Fruit fly (Drosophila melanogaster): ENCODE data around the gene CG32036.

dm6 chr3L:9455819-9456388, 33.1 kb downstream of the CG32036 start, which contains the start of the genes phol and CG3552:
- no peak for TF ChIP-seq CG17806 (tag; optimal IDR thresholded peaks at IDR 0.05)
- TF ChIP-seq CG13204 (GFP tag; optimal IDR thresholded peaks at IDR 0.05): no peak
- TF ChIP-seq Pif1B (GFP tag; optimal IDR thresholded peaks at IDR 0.05): no peak
- TF ChIP-seq EcR (GFP tag; optimal IDR thresholded peaks at IDR 0.05): no peak
- TF ChIP-seq Pif1A (GFP tag; optimal IDR thresholded peaks at IDR 0.05): no peak
- no peak for TF ChIP-seq CG34367 (tag; optimal IDR thresholded peaks at IDR 0.05)
- no peak for TF ChIP-seq CG8159 (tag; optimal IDR thresholded peaks at IDR 0.05)
- TF ChIP-seq gl (tag; optimal IDR thresholded peaks at IDR 0.05): no peak
